Fruit fly (Drosophila melanogaster) whole organism, wandering third instar larva: ENCODE measurements around the gene CG16812.

Experiments
- Abd-B ChIP-seq: fragments of >200 bp; optimal IDR thresholded peaks from 2 replicates; lab custom pipeline; 2017; ENCODE audit warnings: missing biosample characterization, missing genetic modification characterization
- N ChIP-seq: fragments of >200 bp; optimal IDR thresholded peaks from 2 replicates; lab custom pipeline; 2018; ENCODE audit warnings: missing biosample characterization, missing external identifiers, missing genetic modification characterization

DNA sequence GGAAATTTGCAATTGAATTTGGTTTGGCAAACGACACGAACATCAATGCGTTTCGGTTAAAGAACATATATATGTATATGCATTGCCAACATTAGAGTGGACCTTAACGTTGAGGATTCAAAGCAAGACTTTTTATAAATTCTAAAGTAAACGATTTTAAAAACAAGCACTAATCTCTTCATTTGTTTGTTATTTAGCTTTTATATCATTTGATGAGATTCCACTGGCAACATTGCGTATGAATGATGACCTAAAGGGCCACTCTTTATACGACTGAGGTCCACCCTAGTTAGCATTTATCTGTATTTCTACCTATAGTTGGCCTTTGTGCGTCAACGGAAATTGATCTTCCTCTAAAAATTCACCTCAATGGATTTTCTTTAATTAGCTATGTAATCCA is 36.3 kb downstream of the CG16812 start:
- no peak for TF ChIP-seq Abd-B (GFP tag; lab: Kevin White, UChicago)
- TF ChIP-seq N (GFP tag; lab: Kevin White, UChicago) = no peak
